Fruit fly (Drosophila melanogaster) whole organism, embryonic: ENCODE measurements around the gene und.

Experiments
- Atf-2 ChIP-seq: fragments of 200-800 bp; sonication (Bioruptor generic); optimal IDR thresholded peaks from 2 replicates; lab custom pipeline; 2016; ENCODE audit warnings: missing biosample characterization, missing genetic modification characterization
- CG10209 ChIP-seq: fragments of 200-800 bp; sonication (Bioruptor generic); optimal IDR thresholded peaks from 3 replicates; lab custom pipeline; 2017; ENCODE audit warnings: missing biosample characterization, mild to moderate bottlenecking, missing genetic modification characterization, missing genetic modification reagents
- CG10267 ChIP-seq: fragments of 200-800 bp; sonication (Bioruptor generic); optimal IDR thresholded peaks from 2 replicates; lab custom pipeline; 2018; ENCODE audit warnings: missing biosample characterization, mild to moderate bottlenecking, missing genetic modification characterization, moderate library complexity
- CG10543 ChIP-seq: fragments of 200-800 bp; sonication (Bioruptor generic); optimal IDR thresholded peaks from 3 replicates; lab custom pipeline; 2017; ENCODE audit warnings: missing biosample characterization, mild to moderate bottlenecking, missing genetic modification characterization, moderate library complexity
- CG10565 ChIP-seq: fragments of 200-800 bp; sonication (Bioruptor generic); optimal IDR thresholded peaks from 3 replicates; lab custom pipeline; 2016; ENCODE audit warnings: missing biosample characterization, mild to moderate bottlenecking, missing genetic modification characterization
- CG12299 ChIP-seq: fragments of 200-800 bp; sonication (Bioruptor generic); optimal IDR thresholded peaks from 2 replicates; lab custom pipeline; 2018; ENCODE audit warnings: missing biosample characterization, mild to moderate bottlenecking, missing genetic modification characterization
- CG13123 ChIP-seq: fragments of 200-800 bp; sonication (Bioruptor generic); optimal IDR thresholded peaks from 2 replicates; lab custom pipeline; 2016; ENCODE audit warnings: missing biosample characterization, missing genetic modification characterization
- CG13424 ChIP-seq: fragments of 200-800 bp; sonication (Bioruptor generic); optimal IDR thresholded peaks from 2 replicates; lab custom pipeline; 2019; ENCODE audit warnings: missing biosample characterization, mild to moderate bottlenecking, missing genetic modification characterization, moderate library complexity
- CG14860 ChIP-seq: fragments of 200-800 bp; sonication (Bioruptor generic); IDR thresholded peaks from 3 replicates; pipeline ENCODE4 v1.3.6; 2022; ENCODE audit warnings: missing biosample characterization, missing genetic modification characterization; ENCODE audit not compliant: partially characterized antibody
- CG17568 ChIP-seq: fragments of 200-800 bp; sonication (Bioruptor generic); optimal IDR thresholded peaks from 2 replicates; lab custom pipeline; 2018; ENCODE audit warnings: missing biosample characterization, mild to moderate bottlenecking, missing genetic modification characterization, moderate library complexity
- CG2120 ChIP-seq: fragments of 200-800 bp; sonication (Bioruptor generic); optimal IDR thresholded peaks from 3 replicates; lab custom pipeline; 2016; ENCODE audit warnings: missing biosample characterization, missing genetic modification characterization
- CG33557 ChIP-seq: fragments of 200-800 bp; sonication (Bioruptor generic); optimal IDR thresholded peaks from 2 replicates; lab custom pipeline; 2019; ENCODE audit warnings: missing biosample characterization, mild to moderate bottlenecking, missing genetic modification characterization, moderate library complexity
- CG3847 ChIP-seq: fragments of 200-800 bp; sonication (Bioruptor generic); IDR thresholded peaks from 2 replicates; pipeline ENCODE4 v1.3.6; 2022; ENCODE audit warnings: missing biosample characterization, missing genetic modification characterization
- CG3995 ChIP-seq: fragments of 200-800 bp; sonication (Bioruptor generic); optimal IDR thresholded peaks from 3 replicates; lab custom pipeline; 2016; ENCODE audit warnings: missing biosample characterization, missing genetic modification characterization
- CG4404 ChIP-seq: fragments of 200-800 bp; sonication (Bioruptor generic); IDR thresholded peaks from 2 replicates; pipeline ENCODE4 v1.3.6; 2022; ENCODE audit warnings: missing biosample characterization, missing genetic modification characterization
- CG7928 ChIP-seq: fragments of 200-800 bp; sonication (Bioruptor generic); optimal IDR thresholded peaks from 2 replicates; lab custom pipeline; 2017; ENCODE audit warnings: missing biosample characterization, mild to moderate bottlenecking, missing genetic modification characterization
- Dbx ChIP-seq: fragments of 200-800 bp; sonication (Bioruptor generic); IDR thresholded peaks from 3 replicates; pipeline ENCODE4 v1.3.6; 2022; ENCODE audit warnings: missing biosample characterization, missing genetic modification characterization
- Dll ChIP-seq: fragments of 200-800 bp; sonication (Bioruptor generic); IDR thresholded peaks from 4 replicates; pipeline ENCODE4 v1.3.6; 2022; ENCODE audit warnings: missing biosample characterization, missing genetic modification characterization; ENCODE audit not compliant: partially characterized antibody
- Dp ChIP-seq: fragments of 200-800 bp; sonication (Bioruptor generic); optimal IDR thresholded peaks from 2 replicates; lab custom pipeline; 2018; ENCODE audit warnings: missing biosample characterization, mild to moderate bottlenecking, missing genetic modification characterization, moderate library complexity
- Elba2 ChIP-seq: fragments of 200-800 bp; sonication (Bioruptor generic); optimal IDR thresholded peaks from 3 replicates; lab custom pipeline; 2016; ENCODE audit warnings: missing biosample characterization, missing genetic modification characterization
- H2.0 ChIP-seq: fragments of 200-800 bp; sonication (Bioruptor generic); IDR thresholded peaks from 2 replicates; pipeline ENCODE4 v1.3.6; 2022; ENCODE audit warnings: missing biosample characterization, missing genetic modification characterization
- Hr3 ChIP-seq: fragments of 200-800 bp; sonication (Bioruptor generic); optimal IDR thresholded peaks from 3 replicates; lab custom pipeline; 2016; ENCODE audit warnings: missing biosample characterization, missing genetic modification characterization
- Max ChIP-seq: fragments of 200-800 bp; sonication (Bioruptor generic); optimal IDR thresholded peaks from 2 replicates; lab custom pipeline; 2016; ENCODE audit warnings: missing biosample characterization, mild to moderate bottlenecking, missing genetic modification characterization
- Meics ChIP-seq: fragments of 200-800 bp; sonication (Bioruptor generic); optimal IDR thresholded peaks from 2 replicates; lab custom pipeline; 2017; ENCODE audit warnings: missing biosample characterization, mild to moderate bottlenecking, missing genetic modification characterization
- NfI ChIP-seq: fragments of 200-800 bp; sonication (Bioruptor generic); optimal IDR thresholded peaks from 3 replicates; lab custom pipeline; 2018; ENCODE audit warnings: missing biosample characterization, mild to moderate bottlenecking, missing genetic modification characterization, moderate library complexity
- Ssrp ChIP-seq: fragments of 200-800 bp; sonication (Bioruptor generic); optimal IDR thresholded peaks from 2 replicates; lab custom pipeline; 2018; ENCODE audit warnings: missing biosample characterization, mild to moderate bottlenecking, missing genetic modification characterization, moderate library complexity
- Xbp1 ChIP-seq: fragments of 200-800 bp; sonication (Bioruptor generic); optimal IDR thresholded peaks from 3 replicates; lab custom pipeline; 2016; ENCODE audit warnings: missing biosample characterization, mild to moderate bottlenecking, missing genetic modification characterization
- ase ChIP-seq: fragments of 200-800 bp; sonication (Bioruptor generic); IDR thresholded peaks from 3 replicates; pipeline ENCODE4 v1.3.6; 2022; ENCODE audit warnings: missing biosample characterization, missing genetic modification characterization
- chm ChIP-seq: fragments of 200-800 bp; sonication (Bioruptor generic); IDR thresholded peaks from 2 replicates; pipeline ENCODE4 v1.3.6; 2022; ENCODE audit warnings: missing biosample characterization, missing genetic modification characterization
- dm ChIP-seq: fragments of 200-800 bp; sonication (Bioruptor generic); optimal IDR thresholded peaks from 3 replicates; lab custom pipeline; 2016; ENCODE audit warnings: missing biosample characterization, missing genetic modification characterization
- dpn ChIP-seq, 2 experiments: fragments of 200-800 bp; sonication (Bioruptor generic); optimal IDR thresholded peaks; 3 replicates each; lab custom pipeline; 2016; ENCODE audit warnings: missing biosample characterization in 2 of 2, missing genetic modification characterization in 2 of 2
- exex ChIP-seq: fragments of 200-800 bp; sonication (Bioruptor generic); optimal IDR thresholded peaks from 4 replicates; lab custom pipeline; 2018; ENCODE audit warnings: missing biosample characterization, mild to moderate bottlenecking, missing genetic modification characterization, moderate library complexity
- hbn ChIP-seq: fragments of 200-800 bp; sonication (Bioruptor generic); IDR thresholded peaks from 2 replicates; pipeline ENCODE4 v1.3.6; 2022; ENCODE audit warnings: missing biosample characterization, missing genetic modification characterization; ENCODE audit not compliant: partially characterized antibody
- hkb ChIP-seq, 2 experiments: fragments of 200-800 bp in 1 of 2; fragments of >200 bp in 1 of 2; sonication (Bioruptor generic) in 1 of 2; IDR thresholded peaks in 1 of 2; optimal IDR thresholded peaks in 1 of 2; 2 replicates each; pipeline versions ENCODE4 v1.3.6 to Lab custom; 2017 to 2022; ENCODE audit warnings: missing biosample characterization in 1 of 2, missing genetic modification characterization in 1 of 2
- ind ChIP-seq: fragments of 200-800 bp; sonication (Bioruptor generic); optimal IDR thresholded peaks from 3 replicates; lab custom pipeline; 2016; ENCODE audit warnings: missing biosample characterization, missing genetic modification characterization
- knrl ChIP-seq: fragments of 200-800 bp; sonication (Bioruptor generic); IDR thresholded peaks from 3 replicates; pipeline ENCODE4 v1.3.6; 2022; ENCODE audit warnings: missing biosample characterization, missing genetic modification characterization; ENCODE audit not compliant: partially characterized antibody
- lab ChIP-seq: fragments of 200-800 bp; sonication (Bioruptor generic); optimal IDR thresholded peaks from 3 replicates; lab custom pipeline; 2017; ENCODE audit warnings: missing biosample characterization, missing genetic modification characterization, mild to moderate bottlenecking, moderate library complexity, missing genetic modification reagents
- lilli ChIP-seq: fragments of 200-800 bp; sonication (Bioruptor generic); optimal IDR thresholded peaks from 3 replicates; lab custom pipeline; 2016; ENCODE audit warnings: missing biosample characterization, missing genetic modification characterization
- nau ChIP-seq: fragments of 200-800 bp; sonication (Bioruptor generic); optimal IDR thresholded peaks from 3 replicates; lab custom pipeline; 2017; ENCODE audit warnings: missing biosample characterization, mild to moderate bottlenecking, missing genetic modification characterization, missing genetic modification reagents
- phol ChIP-seq: fragments of 200-800 bp; sonication (Bioruptor generic); optimal IDR thresholded peaks from 3 replicates; lab custom pipeline; 2018; ENCODE audit warnings: missing biosample characterization, mild to moderate bottlenecking, missing genetic modification characterization, moderate library complexity
- prd ChIP-seq, 3 experiments: fragments of >200 bp in 2 of 3; fragments of 200-800 bp in 1 of 3; sonication (Bioruptor generic) in 1 of 3; optimal IDR thresholded peaks in 2 of 3; IDR thresholded peaks in 1 of 3; 2 replicates in 2 of 3; 3 replicates in 1 of 3; pipeline versions ENCODE4 v1.3.6 to Lab custom; 2017 to 2022; ENCODE audit warnings: missing biosample characterization in 1 of 3, missing genetic modification characterization in 1 of 3
- pzg ChIP-seq: fragments of 200-800 bp; sonication (Bioruptor generic); optimal IDR thresholded peaks from 3 replicates; lab custom pipeline; 2018; ENCODE audit warnings: missing biosample characterization, mild to moderate bottlenecking, missing genetic modification characterization, moderate library complexity
- rib ChIP-seq: fragments of 200-800 bp; sonication (Bioruptor generic); IDR thresholded peaks from 2 replicates; pipeline ENCODE4 v1.3.6; 2022; ENCODE audit warnings: missing biosample characterization, missing genetic modification characterization
- toy ChIP-seq: fragments of 200-800 bp; sonication (Bioruptor generic); IDR thresholded peaks from 2 replicates; pipeline ENCODE4 v1.3.6; 2022; ENCODE audit warnings: missing biosample characterization, missing genetic modification characterization
- unc-4 ChIP-seq: fragments of 200-800 bp; sonication (Bioruptor generic); IDR thresholded peaks from 2 replicates; pipeline ENCODE4 v1.3.6; 2022; ENCODE audit warnings: missing biosample characterization, missing genetic modification characterization; ENCODE audit not compliant: partially characterized antibody
- vnd ChIP-seq: fragments of 200-800 bp; sonication (Bioruptor generic); IDR thresholded peaks from 3 replicates; pipeline ENCODE4 v1.3.6; 2022; ENCODE audit warnings: missing biosample characterization, missing genetic modification characterization; ENCODE audit not compliant: partially characterized antibody
- zen2 ChIP-seq: fragments of 200-800 bp; sonication (Bioruptor generic); IDR thresholded peaks from 3 replicates; pipeline ENCODE4 v1.3.6; 2022; ENCODE audit warnings: missing biosample characterization, missing genetic modification characterization; ENCODE audit not compliant: partially characterized antibody

und gene

DNA sequence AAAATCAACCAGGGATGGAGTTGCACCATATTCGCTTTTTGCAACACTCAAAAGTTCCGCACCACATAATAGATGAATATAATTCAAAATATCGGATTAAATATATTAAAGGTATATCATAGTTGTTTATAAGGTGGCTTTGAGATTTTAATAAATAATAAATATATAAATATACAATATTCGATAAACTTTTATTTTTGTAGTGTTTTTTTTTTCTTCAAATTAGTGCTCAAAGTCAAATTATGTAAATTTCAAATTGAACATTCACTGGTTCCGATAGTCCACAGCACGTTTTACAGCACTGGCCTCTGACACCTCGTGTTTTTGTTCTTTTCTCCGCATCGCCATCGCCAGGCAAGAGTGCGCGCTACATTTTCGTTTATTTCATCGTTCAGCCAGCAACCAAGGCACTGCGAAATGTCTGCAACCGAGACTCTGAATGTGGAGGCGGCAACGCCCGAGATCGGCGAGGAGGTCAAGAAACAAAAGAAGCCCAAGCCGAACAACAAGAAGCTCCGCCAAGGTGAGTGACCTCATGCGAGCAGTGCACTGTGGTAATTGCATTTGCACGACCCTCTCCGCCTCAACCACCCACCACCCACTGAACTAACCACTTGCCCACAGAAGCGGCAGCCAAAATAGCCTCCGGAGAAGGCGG, at the start of gene und, which contains the start of gene Taf11 (continued):
- TF ChIP-seq toy (no peak), CG13424 (tag; lab: Kevin White, UChicago) (peak; percentile 47), Elba2 (GFP tag; lab: Kevin White, UChicago) (peak; percentile 13), CG2120 (GFP tag; lab: Kevin White, UChicago) (peak; percentile 17), exex (peak; percentile 9), ase (GFP tag; lab: Robert Waterston, UW) (no peak), unc-4 (peak; percentile 75), NfI (GFP tag; lab: Kevin White, UChicago) (peak; percentile 16), CG14860 (GFP tag; lab: Robert Waterston, UW) (peak; percentile 48; the same call in 1 of the 3 replicates), Max (peak; percentile 81), hbn (GFP tag; lab: Robert Waterston, UW) (peak; percentile 57), dpn (GFP tag; optimal IDR thresholded peaks at IDR 0.05; lab: Kevin White, UChicago) (peak in 1 of 2 experiments; percentile 53), nau (GFP tag; lab: Kevin White, UChicago) (no peak), Hr3 (peak; percentile 42), rib (no peak), CG10209 (GFP tag; lab: Kevin White, UChicago) (peak; percentile 18), zen2 (GFP tag; lab: Robert Waterston, UW) (peak; percentile 13; the same call in 1 of the 3 replicates), H2.0 (GFP tag; lab: Robert Waterston, UW) (no peak), Dbx (GFP tag; lab: Robert Waterston, UW) (peak; percentile 62), Dp (GFP tag; lab: Kevin White, UChicago) (peak; percentile 37), CG33557 (peak; percentile 7), chm (GFP tag; lab: Robert Waterston, UW) (no peak), Ssrp (peak; percentile 26), hkb (optimal IDR thresholded peaks at IDR 0.05; lab: Kevin White, UChicago) (peak; percentile 19), hkb (GFP tag; IDR thresholded peaks at IDR 0.05; lab: Robert Waterston, UW) (no peak), lilli (peak; percentile 23), phol (peak; percentile 64), vnd (GFP tag; lab: Robert Waterston, UW) (peak; percentile 80), CG13123 (GFP tag; lab: Kevin White, UChicago) (peak; percentile 19), CG4404 (GFP tag; lab: Robert Waterston, UW) (peak; percentile 33; the same call in 1 of the 2 replicates), Meics (GFP tag; lab: Kevin White, UChicago) (peak; percentile 46), CG17568 (no peak), CG3847 (GFP tag; lab: Robert Waterston, UW) (peak; percentile 60), Xbp1 (GFP tag; lab: Kevin White, UChicago) (peak; percentile 39), CG10543 (GFP tag; lab: Kevin White, UChicago) (peak; percentile 25), Dll (GFP tag; lab: Robert Waterston, UW) (peak; percentile 83), lab (GFP tag; lab: Kevin White, UChicago) (peak; percentile 59), CG7928 (GFP tag; lab: Kevin White, UChicago) (peak; percentile 91), pzg (GFP tag; lab: Kevin White, UChicago) (peak; percentile 36), CG10565 (GFP tag; lab: Kevin White, UChicago) (no peak), Atf-2 (GFP tag; lab: Kevin White, UChicago) (no peak), dm (peak; percentile 90), ind (GFP tag; lab: Kevin White, UChicago) (peak; percentile 52), prd (optimal IDR thresholded peaks at IDR 0.05; lab: Kevin White, UChicago) (no peak), prd (GFP tag; IDR thresholded peaks at IDR 0.05; lab: Robert Waterston, UW) (peak; percentile 44; the same call in 1 of the 3 replicates), CG3995 (GFP tag; lab: Kevin White, UChicago) (peak; percentile 28), knrl (peak; percentile 86), CG12299 (tag; lab: Kevin White, UChicago) (no peak), CG10267 (tag; lab: Kevin White, UChicago) (peak; percentile 94)
